Worm (Caenorhabditis elegans) whole organism, late embryonic: ENCODE data around the gene F23B12.4.

Source experiments
- C08G9.2 ChIP-seq: sonication (generic microtip); optimal IDR thresholded peaks from 2 replicates; lab custom pipeline; 2016; ENCODE audit warnings: mild to moderate bottlenecking, missing genetic modification characterization, moderate library complexity, missing compliant biosample characterization
- F13H6.1 ChIP-seq: sonication (generic microtip); optimal IDR thresholded peaks from 2 replicates; lab custom pipeline; 2016; ENCODE audit warnings: missing genetic modification characterization, missing compliant biosample characterization
- T23F11.4 ChIP-seq: fragments of 200-800 bp; sonication (Bioruptor generic); optimal IDR thresholded peaks from 2 replicates; lab custom pipeline; 2018; ENCODE audit warnings: mild to moderate bottlenecking, missing genetic modification characterization, missing compliant biosample characterization
- Y22D7AL.16 ChIP-seq: sonication (generic microtip); optimal IDR thresholded peaks from 2 replicates; lab custom pipeline; 2016; ENCODE audit warnings: missing genetic modification characterization, missing compliant biosample characterization
- ceh-14 ChIP-seq: sonication (generic microtip); optimal IDR thresholded peaks from 2 replicates; lab custom pipeline; 2016; ENCODE audit warnings: missing genotype, missing genetic modification characterization, missing compliant biosample characterization
- ceh-18 ChIP-seq: sonication (generic microtip); optimal IDR thresholded peaks from 2 replicates; lab custom pipeline; 2016; ENCODE audit warnings: missing genetic modification characterization, missing compliant biosample characterization
- ceh-19 ChIP-seq: fragments of 200-800 bp; sonication (Bioruptor generic); optimal IDR thresholded peaks from 2 replicates; lab custom pipeline; 2018; ENCODE audit warnings: mild to moderate bottlenecking, missing genetic modification characterization, missing compliant biosample characterization
- ceh-2 ChIP-seq: sonication (generic microtip); optimal IDR thresholded peaks from 2 replicates; lab custom pipeline; 2016; ENCODE audit warnings: missing genotype, missing genetic modification characterization, missing compliant biosample characterization
- ceh-22 ChIP-seq: sonication (generic microtip); optimal IDR thresholded peaks from 2 replicates; lab custom pipeline; 2017; ENCODE audit warnings: missing biosample characterization, missing genetic modification characterization
- ceh-34 ChIP-seq: sonication (generic microtip); optimal IDR thresholded peaks from 2 replicates; lab custom pipeline; 2016; ENCODE audit warnings: mild to moderate bottlenecking, missing genetic modification characterization, missing compliant biosample characterization
- ceh-6 ChIP-seq: fragments of 200-800 bp; sonication (Bioruptor generic); optimal IDR thresholded peaks from 2 replicates; lab custom pipeline; 2018; ENCODE audit warnings: mild to moderate bottlenecking, missing genetic modification characterization, missing compliant biosample characterization
- ceh-9 ChIP-seq: sonication (generic microtip); optimal IDR thresholded peaks from 2 replicates; lab custom pipeline; 2016; ENCODE audit warnings: mild to moderate bottlenecking, missing genetic modification characterization, inconsistent platforms, missing compliant biosample characterization
- che-1 ChIP-seq: sonication (generic microtip); optimal IDR thresholded peaks from 2 replicates; lab custom pipeline; 2016; ENCODE audit warnings: mild to moderate bottlenecking, missing genetic modification characterization, missing compliant biosample characterization
- dve-1 ChIP-seq: sonication (generic microtip); optimal IDR thresholded peaks from 2 replicates; lab custom pipeline; 2017; ENCODE audit warnings: antibody characterized with exemption, mild to moderate bottlenecking, missing genetic modification characterization, missing compliant biosample characterization
- ets-4 ChIP-seq: sonication (generic microtip); optimal IDR thresholded peaks from 2 replicates; lab custom pipeline; 2016; ENCODE audit warnings: missing genetic modification characterization, missing compliant biosample characterization
- eyg-1 ChIP-seq: sonication (generic microtip); optimal IDR thresholded peaks from 2 replicates; lab custom pipeline; 2016; ENCODE audit warnings: missing genotype, missing genetic modification characterization, missing compliant biosample characterization
- fax-1 ChIP-seq: sonication (generic microtip); optimal IDR thresholded peaks from 2 replicates; lab custom pipeline; 2016; ENCODE audit warnings: missing genotype, missing genetic modification characterization, missing compliant biosample characterization
- gmeb-2 ChIP-seq: sonication (generic microtip); optimal IDR thresholded peaks from 2 replicates; lab custom pipeline; 2016; ENCODE audit warnings: missing genetic modification characterization, inconsistent platforms, missing compliant biosample characterization
- hlh-15 ChIP-seq: sonication (generic microtip); optimal IDR thresholded peaks from 2 replicates; lab custom pipeline; 2016; ENCODE audit warnings: missing genetic modification characterization, missing compliant biosample characterization
- hlh-30 ChIP-seq: sonication (generic microtip); optimal IDR thresholded peaks from 2 replicates; lab custom pipeline; 2017; ENCODE audit warnings: antibody characterized with exemption, missing genetic modification characterization, missing compliant biosample characterization; ENCODE audit not compliant: insufficient read depth
- hlh-8 ChIP-seq: sonication (generic microtip); optimal IDR thresholded peaks from 2 replicates; lab custom pipeline; 2016; ENCODE audit warnings: missing genotype, missing genetic modification characterization, missing compliant biosample characterization
- lin-11 ChIP-seq: fragments of 200-800 bp; sonication (Bioruptor generic); optimal IDR thresholded peaks from 2 replicates; lab custom pipeline; 2018; ENCODE audit warnings: mild to moderate bottlenecking, missing genetic modification characterization, missing compliant biosample characterization
- madf-2 ChIP-seq: sonication (generic microtip); optimal IDR thresholded peaks from 2 replicates; lab custom pipeline; 2017; ENCODE audit warnings: missing genetic modification characterization, missing compliant biosample characterization
- npax-4 ChIP-seq: sonication (generic microtip); optimal IDR thresholded peaks from 2 replicates; lab custom pipeline; 2016; ENCODE audit warnings: missing genetic modification characterization, missing compliant biosample characterization
- pat-9 ChIP-seq: fragments of 200-800 bp; sonication (Bioruptor generic); optimal IDR thresholded peaks from 2 replicates; lab custom pipeline; 2018; ENCODE audit warnings: mild to moderate bottlenecking, missing genetic modification characterization, moderate library complexity, missing compliant biosample characterization
- rnt-1 ChIP-seq: sonication (generic microtip); optimal IDR thresholded peaks from 2 replicates; lab custom pipeline; 2016; ENCODE audit warnings: missing genetic modification characterization, missing compliant biosample characterization
- sdc-2 ChIP-seq: sonication (generic microtip); optimal IDR thresholded peaks from 2 replicates; lab custom pipeline; 2016; ENCODE audit warnings: missing genotype, missing genetic modification characterization, missing compliant biosample characterization
- sox-2 ChIP-seq: fragments of 200-800 bp; sonication (Bioruptor generic); IDR thresholded peaks from 2 replicates; pipeline ENCODE4 v1.3.6; 2022; ENCODE audit warnings: missing genetic modification reagents, missing genetic modification characterization, missing compliant biosample characterization
- sox-4 ChIP-seq: sonication (generic microtip); optimal IDR thresholded peaks from 2 replicates; lab custom pipeline; 2017; ENCODE audit warnings: mild to moderate bottlenecking, missing genetic modification characterization, inconsistent platforms, missing compliant biosample characterization
- syd-9 ChIP-seq: sonication (generic microtip); optimal IDR thresholded peaks from 2 replicates; lab custom pipeline; 2016; ENCODE audit warnings: mild to moderate bottlenecking, missing genetic modification characterization, moderate library complexity, missing compliant biosample characterization
- tbx-7 ChIP-seq: sonication (generic microtip); optimal IDR thresholded peaks from 2 replicates; lab custom pipeline; 2016; ENCODE audit warnings: missing genotype, missing genetic modification characterization, missing compliant biosample characterization
- unc-3 ChIP-seq, 2 experiments: fragments of 200-800 bp in 1 of 2; sonication (Bioruptor generic) in 1 of 2; sonication (generic microtip) in 1 of 2; conservative IDR thresholded peaks in 1 of 2; optimal IDR thresholded peaks in 1 of 2; 2 replicates each; pipeline versions ENCODE4 v1.3.6 to Lab custom; 2016 to 2022; ENCODE audit warnings: missing compliant biosample characterization in 2 of 2, missing genetic modification characterization in 2 of 2, missing genetic modification reagents in 1 of 2
- unc-42 ChIP-seq: sonication (generic microtip); optimal IDR thresholded peaks from 2 replicates; lab custom pipeline; 2016; ENCODE audit warnings: missing genotype, missing genetic modification characterization, missing compliant biosample characterization
- unc-55 ChIP-seq: sonication (generic microtip); optimal IDR thresholded peaks from 2 replicates; lab custom pipeline; 2017; ENCODE audit warnings: missing biosample characterization, missing genetic modification reagents, missing genetic modification characterization
- unc-86 ChIP-seq: sonication (generic microtip); optimal IDR thresholded peaks from 2 replicates; lab custom pipeline; 2016; ENCODE audit warnings: missing genetic modification characterization, missing compliant biosample characterization
- zip-5 ChIP-seq: sonication (generic microtip); optimal IDR thresholded peaks from 2 replicates; lab custom pipeline; 2016; ENCODE audit warnings: missing genetic modification characterization, missing compliant biosample characterization

The F23B12.4 gene

ce11 chrV:14440841-14441240 is at the start of gene F23B12.4:
Gene F23B12.4, plus strand, starts transcription at chrV:14441141.
- no peak for TF ChIP-seq ceh-9 (tag; lab: Kevin White, UChicago)
- no peak for TF ChIP-seq lin-11
- no peak for TF ChIP-seq sox-2 (GFP tag; lab: Robert Waterston, UW)
- no peak for TF ChIP-seq T23F11.4 (GFP tag; lab: Kevin White, UChicago)
- TF ChIP-seq ceh-2 (tag; lab: Kevin White, UChicago), result no peak
- no peak for TF ChIP-seq ets-4
- no peak for TF ChIP-seq ceh-34 (tag; lab: Kevin White, UChicago)
- no peak for TF ChIP-seq ceh-22 (tag; lab: Kevin White, UChicago)
- TF ChIP-seq sdc-2 (tag; lab: Kevin White, UChicago), result no peak
- no peak for TF ChIP-seq F13H6.1 (tag; lab: Kevin White, UChicago)
- no peak for TF ChIP-seq eyg-1 (tag; lab: Kevin White, UChicago)
- TF ChIP-seq pat-9 (tag; lab: Kevin White, UChicago), result no peak
- TF ChIP-seq ceh-19 (GFP tag; lab: Kevin White, UChicago), result no peak
- no peak for TF ChIP-seq syd-9
- TF ChIP-seq ceh-18 (tag; lab: Kevin White, UChicago), result no peak

- TF ChIP-seq che-1, result no peak
- TF ChIP-seq fax-1 (tag; lab: Kevin White, UChicago), result no peak
- TF ChIP-seq ceh-18 (tag; lab: Kevin White, UChicago), result no peak
- no peak for TF ChIP-seq hlh-8 (tag; lab: Kevin White, UChicago)
These were observed 49.1 kb upstream of the F23B12.4 start, which contains the start of gene C15H11.10 for ce11 chrV:14391830-14392229. Gene C15H11.10, plus strand, starts transcription at chrV:14392130.

- TF ChIP-seq lin-11, result no peak
- no peak for TF ChIP-seq unc-55 (GFP tag; lab: Kevin White, UChicago)
- no peak for TF ChIP-seq madf-2 (tag; lab: Kevin White, UChicago)
- no peak for TF ChIP-seq ceh-14 (tag; lab: Kevin White, UChicago)
- no peak for TF ChIP-seq pat-9 (tag; lab: Kevin White, UChicago)
- TF ChIP-seq unc-86 (tag; lab: Kevin White, UChicago), result no peak
- no peak for TF ChIP-seq Y22D7AL.16 (tag; lab: Kevin White, UChicago)
- TF ChIP-seq unc-3 (GFP tag; conservative IDR thresholded peaks at IDR 0.05; lab: Robert Waterston, UW), result no peak
- TF ChIP-seq unc-3 (tag; optimal IDR thresholded peaks at IDR 0.05; lab: Kevin White, UChicago), result no peak
- no peak for TF ChIP-seq ceh-34 (tag; lab: Kevin White, UChicago)
- no peak for TF ChIP-seq sox-4 (tag; lab: Kevin White, UChicago)
- TF ChIP-seq hlh-30, result no peak
- TF ChIP-seq ceh-18 (tag; lab: Kevin White, UChicago), result no peak
- no peak for TF ChIP-seq npax-4
These were observed 47.4 kb upstream of the F23B12.4 start, which contains the start of gene C15H11.1 for ce11 chrV:14393504-14393903. Gene C15H11.1, plus strand, starts transcription at chrV:14393804.

ce11 chrV:14394743-14395142 is 46.2 kb upstream of the F23B12.4 start, which contains the start of gene C15H11.13:
Gene C15H11.13, plus strand, starts transcription at chrV:14395043.
- TF ChIP-seq zip-5 (tag; lab: Kevin White, UChicago) (no peak), dve-1 (tag; lab: Kevin White, UChicago) (no peak), ceh-14 (tag; lab: Kevin White, UChicago) (no peak), Y22D7AL.16 (tag; lab: Kevin White, UChicago) (no peak), tbx-7 (tag; lab: Kevin White, UChicago) (no peak), unc-42 (tag; lab: Kevin White, UChicago) (no peak), gmeb-2 (tag; lab: Kevin White, UChicago) (no peak), pat-9 (tag; lab: Kevin White, UChicago) (no peak), lin-11 (no peak), C08G9.2 (no peak), syd-9 (no peak), npax-4 (no peak), rnt-1 (tag; lab: Kevin White, UChicago) (no peak), ceh-34 (tag; lab: Kevin White, UChicago) (no peak), hlh-15 (no peak), ceh-6 (GFP tag; lab: Kevin White, UChicago) (no peak), sox-2 (GFP tag; lab: Robert Waterston, UW) (no peak)
